Worm (Caenorhabditis elegans) whole organism, early embryonic: ENCODE results near the gene F26F12.8.

Source experiments
- B0310.2 ChIP-seq: sonication (generic microtip); optimal IDR thresholded peaks from 2 replicates; lab custom pipeline; 2016; ENCODE audit warnings: mild to moderate bottlenecking, missing genetic modification characterization, missing compliant biosample characterization
- F13C5.2 ChIP-seq: sonication (generic microtip); optimal IDR thresholded peaks from 2 replicates; lab custom pipeline; 2017; ENCODE audit warnings: mild to moderate bottlenecking, missing genetic modification characterization, inconsistent platforms, missing compliant biosample characterization
- aly-1 ChIP-seq: sonication (generic microtip); optimal IDR thresholded peaks from 2 replicates; lab custom pipeline; 2016; ENCODE audit warnings: missing genetic modification characterization, missing compliant biosample characterization
- ama-1 ChIP-seq: fragments of 150-350 bp; optimal IDR thresholded peaks from 2 replicates; lab custom pipeline; 2014
- ceh-13 ChIP-seq: fragments of 200-800 bp; sonication (Bioruptor generic); optimal IDR thresholded peaks from 2 replicates; lab custom pipeline; 2018; ENCODE audit warnings: mild to moderate bottlenecking, missing genetic modification characterization, missing compliant biosample characterization
- ceh-36 ChIP-seq: sonication (generic microtip); optimal IDR thresholded peaks from 2 replicates; lab custom pipeline; 2016; ENCODE audit warnings: missing genetic modification characterization, inconsistent platforms, missing compliant biosample characterization
- ets-7 ChIP-seq: sonication (generic microtip); optimal IDR thresholded peaks from 2 replicates; lab custom pipeline; 2016; ENCODE audit warnings: missing genotype, missing genetic modification characterization, missing compliant biosample characterization
- flt-1 ChIP-seq: fragments of 200-800 bp; sonication (Bioruptor generic); IDR thresholded peaks from 2 replicates; pipeline ENCODE4 v1.3.6; 2022; ENCODE audit warnings: missing genetic modification characterization, missing compliant biosample characterization
- hmbx-1 ChIP-seq: sonication (generic microtip); optimal IDR thresholded peaks from 2 replicates; lab custom pipeline; 2016; ENCODE audit warnings: mild to moderate bottlenecking, missing genetic modification characterization, missing compliant biosample characterization
- hmg-4 ChIP-seq: fragments of 200-800 bp; sonication (Bioruptor generic); optimal IDR thresholded peaks from 2 replicates; lab custom pipeline; 2018; ENCODE audit warnings: mild to moderate bottlenecking, missing genetic modification characterization, missing compliant biosample characterization
- hnd-1 ChIP-seq: sonication (generic microtip); optimal IDR thresholded peaks from 2 replicates; lab custom pipeline; 2016; ENCODE audit warnings: missing genetic modification characterization, missing compliant biosample characterization
- pes-1 ChIP-seq: fragments of 200-800 bp; sonication (Bioruptor generic); IDR thresholded peaks from 2 replicates; pipeline ENCODE4 v1.3.6; 2022; ENCODE audit warnings: missing genetic modification reagents, missing genetic modification characterization, missing compliant biosample characterization
- scrt-1 ChIP-seq: fragments of 200-800 bp; sonication (Bioruptor generic); IDR thresholded peaks from 2 replicates; pipeline ENCODE4 v1.3.6; 2022; ENCODE audit warnings: missing genetic modification characterization, missing compliant biosample characterization
- sea-1 ChIP-seq: fragments of 200-800 bp; sonication (Bioruptor generic); conservative IDR thresholded peaks from 2 replicates; pipeline ENCODE4 v1.3.6; 2022; ENCODE audit warnings: missing genetic modification characterization, missing compliant biosample characterization
- tbx-11 ChIP-seq: fragments of 200-800 bp; sonication (Bioruptor generic); IDR thresholded peaks from 2 replicates; pipeline ENCODE4 v1.3.6; 2022; ENCODE audit warnings: missing genetic modification characterization, missing compliant biosample characterization
- tbx-37 ChIP-seq: fragments of 200-800 bp; sonication (Bioruptor generic); conservative IDR thresholded peaks from 2 replicates; pipeline ENCODE4 v1.3.6; 2022; ENCODE audit warnings: missing genetic modification reagents, missing genetic modification characterization, missing compliant biosample characterization
- tra-4 ChIP-seq: sonication (generic microtip); optimal IDR thresholded peaks from 2 replicates; lab custom pipeline; 2017; ENCODE audit warnings: missing genetic modification characterization, missing compliant biosample characterization

F26F12.8 gene

DNA sequence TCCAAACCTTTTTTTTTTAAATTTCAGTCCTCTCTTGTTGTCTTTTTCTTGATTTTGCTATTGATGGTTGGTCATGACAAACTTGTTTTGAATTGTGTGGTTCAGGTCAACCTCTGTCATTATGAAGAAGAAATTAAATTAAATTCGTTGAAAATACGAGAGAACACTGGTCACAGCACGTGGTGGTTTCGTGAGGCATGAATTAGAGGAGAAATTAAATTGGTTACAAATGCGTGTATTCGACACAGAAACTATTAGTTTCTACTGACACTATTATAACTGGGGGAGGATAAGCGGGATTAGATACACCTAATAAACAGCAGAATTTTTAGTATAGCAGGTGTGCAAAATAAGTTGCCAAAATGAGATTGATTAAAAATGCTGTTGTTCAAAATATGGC is 10.2 kb downstream of the F26F12.8 start:
- TF ChIP-seq ceh-13 (GFP tag; lab: Kevin White, UChicago) (no peak), ama-1 (no peak), tbx-11 (GFP tag; lab: Robert Waterston, UW) (no peak), tbx-37 (GFP tag; lab: Robert Waterston, UW) (no peak), F13C5.2 (tag; lab: Kevin White, UChicago) (no peak), ceh-36 (tag; lab: Kevin White, UChicago) (no peak), hmg-4 (GFP tag; lab: Kevin White, UChicago) (no peak), ets-7 (tag; lab: Kevin White, UChicago) (no peak), hmbx-1 (tag; lab: Kevin White, UChicago) (no peak), hnd-1 (tag; lab: Kevin White, UChicago) (no peak), B0310.2 (tag; lab: Kevin White, UChicago) (no peak), aly-1 (tag; lab: Kevin White, UChicago) (no peak), tra-4 (tag; lab: Kevin White, UChicago) (no peak)

- TF ChIP-seq tra-4 (tag; lab: Kevin White, UChicago) (no peak), tbx-11 (GFP tag; lab: Robert Waterston, UW) (no peak)
These were observed 10.7 kb downstream of the F26F12.8 start for ce11 chrV:5851631-5852030.

DNA sequence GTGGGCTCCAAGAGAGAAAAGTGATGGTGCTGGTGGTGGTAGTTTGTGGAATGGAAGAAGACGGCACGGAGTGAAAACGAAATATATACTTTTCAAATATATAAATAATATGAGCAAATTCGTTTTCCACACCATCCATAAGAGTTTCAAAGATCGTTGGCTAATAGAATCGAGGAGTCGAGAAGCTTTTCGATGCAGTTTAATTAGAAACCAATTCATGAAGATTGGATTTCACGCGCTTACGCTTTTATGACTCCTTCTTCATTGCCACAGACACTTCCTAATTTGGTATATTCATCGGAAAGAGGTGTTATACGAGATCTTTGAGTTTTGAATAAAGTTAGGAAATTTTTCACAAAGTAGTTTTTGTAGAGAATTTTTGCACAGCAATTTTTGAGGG is 11.7 kb downstream of the F26F12.8 start:
- TF ChIP-seq hnd-1 (tag; lab: Kevin White, UChicago) (no peak), sea-1 (GFP tag; lab: Robert Waterston, UW) (no peak), ets-7 (tag; lab: Kevin White, UChicago) (no peak)

DNA sequence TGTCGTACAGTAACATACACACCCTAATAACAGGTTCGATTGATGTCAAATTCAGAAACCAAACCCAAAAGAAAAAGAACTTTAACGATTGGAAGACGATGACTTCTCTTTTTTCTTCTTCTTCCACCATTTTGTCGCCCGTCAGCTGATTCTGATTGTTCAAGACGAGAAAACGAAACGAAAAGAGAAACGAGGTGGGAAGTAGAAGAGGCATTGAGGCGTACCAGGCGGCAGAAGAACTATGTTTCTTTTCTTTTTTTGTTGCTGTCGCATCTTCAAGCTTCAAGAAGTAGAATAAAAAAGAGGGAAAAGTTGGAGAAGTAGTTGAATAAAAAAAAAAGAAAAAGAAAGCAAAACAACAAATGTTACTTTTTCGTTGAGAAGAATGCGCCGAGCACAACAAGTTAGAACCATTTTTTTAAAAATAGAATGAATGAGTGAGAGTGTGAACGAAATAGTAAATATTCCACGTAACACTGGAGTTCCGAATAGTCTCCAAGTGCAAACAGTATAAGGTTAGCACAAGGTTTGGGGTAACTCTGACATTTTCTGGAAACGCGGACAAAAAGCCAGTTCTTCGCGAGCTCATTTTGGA is 14.2 kb downstream of the F26F12.8 start:
- TF ChIP-seq tbx-37 (GFP tag; lab: Robert Waterston, UW) = no peak
- TF ChIP-seq tbx-11 (GFP tag; lab: Robert Waterston, UW) = no peak
- no peak for TF ChIP-seq tra-4 (tag; lab: Kevin White, UChicago)
- TF ChIP-seq ceh-36 (tag; lab: Kevin White, UChicago) = no peak
- no peak for TF ChIP-seq sea-1 (GFP tag; lab: Robert Waterston, UW)
- TF ChIP-seq F13C5.2 (tag; lab: Kevin White, UChicago) = no peak
- TF ChIP-seq hnd-1 (tag; lab: Kevin White, UChicago) = no peak
- TF ChIP-seq pes-1 (GFP tag; lab: Robert Waterston, UW) = no peak
- TF ChIP-seq ama-1 = no peak
- no peak for TF ChIP-seq scrt-1 (GFP tag; lab: Robert Waterston, UW)
- no peak for TF ChIP-seq flt-1
- TF ChIP-seq hmg-4 (GFP tag; lab: Kevin White, UChicago) = no peak

- TF ChIP-seq pes-1 (GFP tag; lab: Robert Waterston, UW) (no peak), hmbx-1 (tag; lab: Kevin White, UChicago) (no peak), B0310.2 (tag; lab: Kevin White, UChicago) (no peak), scrt-1 (GFP tag; lab: Robert Waterston, UW) (no peak), tbx-37 (GFP tag; lab: Robert Waterston, UW) (no peak), ceh-13 (GFP tag; lab: Kevin White, UChicago) (no peak), tra-4 (tag; lab: Kevin White, UChicago) (no peak), hnd-1 (tag; lab: Kevin White, UChicago) (no peak), ama-1 (no peak), aly-1 (tag; lab: Kevin White, UChicago) (peak; percentile 31), tbx-11 (GFP tag; lab: Robert Waterston, UW) (no peak), hmg-4 (GFP tag; lab: Kevin White, UChicago) (peak; percentile 41)
These were observed 15.6 kb downstream of the F26F12.8 start for ce11 chrV:5846729-5847128.

DNA sequence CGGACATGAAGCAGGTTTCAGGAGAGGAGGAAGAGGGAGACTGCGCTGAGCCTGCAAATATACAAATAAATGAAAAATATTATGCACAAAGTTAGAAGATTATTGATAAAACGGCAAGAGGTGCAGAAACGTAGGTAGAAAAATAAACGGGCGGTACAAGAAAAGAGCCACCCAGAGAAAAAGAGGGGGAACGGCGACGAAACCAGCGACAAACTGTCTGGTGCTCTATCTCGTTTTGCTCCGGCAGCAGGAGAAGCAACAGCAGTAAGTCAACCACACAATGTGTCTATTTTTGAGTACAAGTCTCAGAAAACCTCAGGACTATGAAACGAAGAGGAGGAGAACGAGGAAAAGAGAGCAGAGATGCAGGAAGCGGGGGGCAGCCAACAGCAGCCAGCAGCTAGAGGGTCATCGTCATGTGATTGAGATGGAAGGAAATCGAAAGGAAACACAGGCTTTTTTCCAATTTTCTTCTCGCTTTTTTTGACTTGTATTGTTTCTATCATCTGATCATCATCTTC is 16.6 kb downstream of the F26F12.8 start, which contains the start of gene F26F12.3:
F26F12.3 (minus strand) TSS at position 51 of the 521 bp plus-strand sequence.
- TF ChIP-seq tra-4 (tag; lab: Kevin White, UChicago) = no peak
- TF ChIP-seq hmg-4 (GFP tag; lab: Kevin White, UChicago) = peak; percentile 21

ce11 chrV:5845162-5845561 is 17.2 kb downstream of the F26F12.8 start:
- TF ChIP-seq ama-1 = no peak
- TF ChIP-seq ets-7 (tag; lab: Kevin White, UChicago) = no peak
- TF ChIP-seq sea-1 (GFP tag; lab: Robert Waterston, UW) = no peak
- TF ChIP-seq flt-1 = no peak
- no peak for TF ChIP-seq hmg-4 (GFP tag; lab: Kevin White, UChicago)
- no peak for TF ChIP-seq hnd-1 (tag; lab: Kevin White, UChicago)
- no peak for TF ChIP-seq tbx-11 (GFP tag; lab: Robert Waterston, UW)
- no peak for TF ChIP-seq hmbx-1 (tag; lab: Kevin White, UChicago)
- TF ChIP-seq tra-4 (tag; lab: Kevin White, UChicago) = no peak
- TF ChIP-seq pes-1 (GFP tag; lab: Robert Waterston, UW) = no peak

ce11 chrV:5844349-5844760 is 18.0 kb downstream of the F26F12.8 start:
- no peak for TF ChIP-seq ama-1
